Fruit fly (Drosophila melanogaster) whole organism, embryonic: ENCODE data around the gene Claspin.

Experiments used
- ATbp ChIP-seq: fragments of 200-800 bp; sonication (Bioruptor generic); optimal IDR thresholded peaks from 2 replicates; lab custom pipeline; 2017; ENCODE audit warnings: missing biosample characterization, mild to moderate bottlenecking, missing genetic modification characterization, missing genetic modification reagents
- C15 ChIP-seq: fragments of 200-800 bp; sonication (Bioruptor generic); IDR thresholded peaks from 3 replicates; pipeline ENCODE4 v1.3.6; 2022; ENCODE audit warnings: missing biosample characterization, missing genetic modification characterization
- CG11504 ChIP-seq: fragments of 200-800 bp; sonication (Bioruptor generic); optimal IDR thresholded peaks from 3 replicates; lab custom pipeline; 2019; ENCODE audit warnings: missing biosample characterization, mild to moderate bottlenecking, missing genetic modification characterization, moderate library complexity
- CG12299 ChIP-seq: fragments of 200-800 bp; sonication (Bioruptor generic); optimal IDR thresholded peaks from 2 replicates; lab custom pipeline; 2018; ENCODE audit warnings: missing biosample characterization, mild to moderate bottlenecking, missing genetic modification characterization
- CG13424 ChIP-seq: fragments of 200-800 bp; sonication (Bioruptor generic); optimal IDR thresholded peaks from 2 replicates; lab custom pipeline; 2019; ENCODE audit warnings: missing biosample characterization, mild to moderate bottlenecking, missing genetic modification characterization, moderate library complexity
- CG13894 ChIP-seq: fragments of 200-800 bp; sonication (Bioruptor generic); optimal IDR thresholded peaks from 3 replicates; lab custom pipeline; 2018; ENCODE audit warnings: missing biosample characterization, mild to moderate bottlenecking, missing genetic modification characterization, moderate library complexity
- CG16815 ChIP-seq: fragments of 200-800 bp; sonication (Bioruptor generic); optimal IDR thresholded peaks from 3 replicates; lab custom pipeline; 2017; ENCODE audit warnings: missing biosample characterization, mild to moderate bottlenecking, missing genetic modification characterization
- CG18619 ChIP-seq: fragments of 200-800 bp; sonication (Bioruptor generic); optimal IDR thresholded peaks from 3 replicates; lab custom pipeline; 2017; ENCODE audit warnings: missing biosample characterization, mild to moderate bottlenecking, missing genetic modification characterization
- CG2875 ChIP-seq: fragments of 200-800 bp; sonication (Bioruptor generic); optimal IDR thresholded peaks from 2 replicates; lab custom pipeline; 2017; ENCODE audit warnings: missing biosample characterization, mild to moderate bottlenecking, missing genetic modification characterization, missing genetic modification reagents
- CG30403 ChIP-seq: fragments of 200-800 bp; sonication (Bioruptor generic); optimal IDR thresholded peaks from 3 replicates; lab custom pipeline; 2016; ENCODE audit warnings: missing biosample characterization, missing genetic modification characterization
- CG3065 ChIP-seq: fragments of 200-800 bp; sonication (Bioruptor generic); optimal IDR thresholded peaks from 2 replicates; lab custom pipeline; 2016; ENCODE audit warnings: missing biosample characterization, missing genetic modification characterization
- CG31365 ChIP-seq: fragments of 200-800 bp; sonication (Bioruptor generic); optimal IDR thresholded peaks from 2 replicates; lab custom pipeline; 2018; ENCODE audit warnings: missing biosample characterization, mild to moderate bottlenecking, missing genetic modification characterization
- CG32532 ChIP-seq: fragments of 200-800 bp; sonication (Bioruptor generic); IDR thresholded peaks from 2 replicates; pipeline ENCODE4 v1.3.6; 2022; ENCODE audit warnings: missing biosample characterization, missing genetic modification characterization
- CG32767 ChIP-seq: fragments of 200-800 bp; sonication (Bioruptor generic); IDR thresholded peaks from 2 replicates; pipeline ENCODE4 v1.3.6; 2022; ENCODE audit warnings: missing biosample characterization, missing genetic modification characterization
- CG43689 ChIP-seq: fragments of 200-800 bp; sonication (Bioruptor generic); IDR thresholded peaks from 2 replicates; pipeline ENCODE4 v1.3.6; 2022; ENCODE audit warnings: missing biosample characterization, missing genetic modification characterization
- CG4404 ChIP-seq: fragments of 200-800 bp; sonication (Bioruptor generic); IDR thresholded peaks from 2 replicates; pipeline ENCODE4 v1.3.6; 2022; ENCODE audit warnings: missing biosample characterization, missing genetic modification characterization
- CG5953 ChIP-seq: fragments of 200-800 bp; sonication (Bioruptor generic); IDR thresholded peaks from 2 replicates; pipeline ENCODE4 v1.3.6; 2022; ENCODE audit warnings: missing biosample characterization, missing genetic modification characterization
- CG6654 ChIP-seq: fragments of 200-800 bp; sonication (Bioruptor generic); optimal IDR thresholded peaks from 2 replicates; lab custom pipeline; 2017; ENCODE audit warnings: missing biosample characterization, mild to moderate bottlenecking, missing genetic modification characterization
- CG6813 ChIP-seq: fragments of 200-800 bp; sonication (Bioruptor generic); optimal IDR thresholded peaks from 2 replicates; lab custom pipeline; 2017; ENCODE audit warnings: missing biosample characterization, missing genetic modification characterization, mild to moderate bottlenecking, moderate library complexity, missing genetic modification reagents
- CG7357 ChIP-seq: fragments of 200-800 bp; sonication (Bioruptor generic); IDR thresholded peaks from 3 replicates; pipeline ENCODE4 v1.3.6; 2022; ENCODE audit warnings: missing biosample characterization, missing genetic modification characterization
- CG7839 ChIP-seq: fragments of 200-800 bp; sonication (Bioruptor generic); optimal IDR thresholded peaks from 3 replicates; lab custom pipeline; 2018; ENCODE audit warnings: missing biosample characterization, mild to moderate bottlenecking, missing genetic modification characterization, moderate library complexity
- CG7987 ChIP-seq: fragments of 200-800 bp; sonication (Bioruptor generic); optimal IDR thresholded peaks from 2 replicates; lab custom pipeline; 2018; ENCODE audit warnings: missing biosample characterization, mild to moderate bottlenecking, missing genetic modification characterization, moderate library complexity
- CG8388 ChIP-seq: fragments of 200-800 bp; sonication (Bioruptor generic); optimal IDR thresholded peaks from 2 replicates; lab custom pipeline; 2019; ENCODE audit warnings: missing biosample characterization, mild to moderate bottlenecking, missing genetic modification characterization, moderate library complexity
- CG8924 ChIP-seq: fragments of 200-800 bp; optimal IDR thresholded peaks from 3 replicates; lab custom pipeline; 2019; ENCODE audit warnings: missing biosample characterization, mild to moderate bottlenecking, missing genetic modification characterization, moderate library complexity
- Camta ChIP-seq: fragments of 200-800 bp; sonication (Bioruptor generic); optimal IDR thresholded peaks from 2 replicates; lab custom pipeline; 2016; ENCODE audit warnings: missing biosample characterization, missing genetic modification characterization
- Chrac-16 ChIP-seq: fragments of 200-800 bp; sonication (Bioruptor generic); optimal IDR thresholded peaks from 3 replicates; lab custom pipeline; 2016; ENCODE audit warnings: missing biosample characterization, missing genetic modification characterization
- Dll ChIP-seq: fragments of 200-800 bp; sonication (Bioruptor generic); IDR thresholded peaks from 4 replicates; pipeline ENCODE4 v1.3.6; 2022; ENCODE audit warnings: missing biosample characterization, missing genetic modification characterization; ENCODE audit not compliant: partially characterized antibody
- Elba2 ChIP-seq: fragments of 200-800 bp; sonication (Bioruptor generic); optimal IDR thresholded peaks from 3 replicates; lab custom pipeline; 2016; ENCODE audit warnings: missing biosample characterization, missing genetic modification characterization
- Ets65A ChIP-seq: fragments of 200-800 bp; sonication (Bioruptor generic); peaks from one replicate; lab custom pipeline; 2016; ENCODE audit warnings: missing biosample characterization, missing genetic modification characterization
- Ets97D ChIP-seq: fragments of 200-800 bp; sonication (Bioruptor generic); optimal IDR thresholded peaks from 3 replicates; lab custom pipeline; 2016; ENCODE audit warnings: missing biosample characterization, missing genetic modification characterization
- Hsf ChIP-seq: fragments of 200-800 bp; sonication (Bioruptor generic); optimal IDR thresholded peaks from 3 replicates; lab custom pipeline; 2016; ENCODE audit warnings: missing biosample characterization, missing genetic modification characterization
- Lhr ChIP-seq: fragments of 200-800 bp; sonication (Bioruptor generic); optimal IDR thresholded peaks from 3 replicates; lab custom pipeline; 2017; ENCODE audit warnings: mild to moderate bottlenecking, missing biosample characterization, missing genetic modification reagents, missing genetic modification characterization
- NfI ChIP-seq: fragments of 200-800 bp; sonication (Bioruptor generic); optimal IDR thresholded peaks from 3 replicates; lab custom pipeline; 2018; ENCODE audit warnings: missing biosample characterization, mild to moderate bottlenecking, missing genetic modification characterization, moderate library complexity
- Optix ChIP-seq: fragments of 200-800 bp; sonication (Bioruptor generic); IDR thresholded peaks from 3 replicates; pipeline ENCODE4 v1.3.6; 2022; ENCODE audit warnings: missing biosample characterization, missing genetic modification characterization
- Poxn ChIP-seq: fragments of 200-800 bp; sonication (Bioruptor generic); IDR thresholded peaks from 2 replicates; pipeline ENCODE4 v1.3.6; 2022; ENCODE audit warnings: missing biosample characterization, missing genetic modification characterization
- bigmax ChIP-seq: fragments of 200-800 bp; sonication (Bioruptor generic); optimal IDR thresholded peaks from 2 replicates; lab custom pipeline; 2018; ENCODE audit warnings: missing biosample characterization, mild to moderate bottlenecking, missing genetic modification characterization
- chm ChIP-seq: fragments of 200-800 bp; sonication (Bioruptor generic); IDR thresholded peaks from 2 replicates; pipeline ENCODE4 v1.3.6; 2022; ENCODE audit warnings: missing biosample characterization, missing genetic modification characterization
- chn ChIP-seq: fragments of 200-800 bp; sonication (Bioruptor generic); optimal IDR thresholded peaks from 2 replicates; lab custom pipeline; 2016; ENCODE audit warnings: missing biosample characterization, missing genetic modification characterization
- danr ChIP-seq: fragments of 200-800 bp; sonication (Bioruptor generic); IDR thresholded peaks from 2 replicates; pipeline ENCODE4 v1.3.6; 2022; ENCODE audit warnings: missing biosample characterization, missing genetic modification characterization
- dysf ChIP-seq: fragments of 200-800 bp; sonication (Bioruptor generic); IDR thresholded peaks from 3 replicates; pipeline ENCODE4 v1.3.6; 2022; ENCODE audit warnings: missing biosample characterization, missing genetic modification characterization
- her ChIP-seq: fragments of 200-800 bp; sonication (Bioruptor generic); optimal IDR thresholded peaks from 2 replicates; lab custom pipeline; 2016; ENCODE audit warnings: missing biosample characterization, missing genetic modification characterization
- kay ChIP-seq: fragments of 200-800 bp; sonication (Bioruptor generic); optimal IDR thresholded peaks from 2 replicates; lab custom pipeline; 2016; ENCODE audit warnings: missing biosample characterization, missing genetic modification characterization
- repo ChIP-seq: fragments of 200-800 bp; sonication (Bioruptor generic); optimal IDR thresholded peaks from 2 replicates; lab custom pipeline; 2016; ENCODE audit warnings: missing biosample characterization, missing genetic modification characterization
- row ChIP-seq: fragments of 200-800 bp; sonication (Bioruptor generic); IDR thresholded peaks from 3 replicates; pipeline ENCODE4 v1.3.6; 2022; ENCODE audit warnings: missing biosample characterization, missing genetic modification characterization
- run ChIP-seq: fragments of 200-800 bp; sonication (Bioruptor generic); optimal IDR thresholded peaks from 3 replicates; lab custom pipeline; 2018; ENCODE audit warnings: missing biosample characterization, mild to moderate bottlenecking, missing genetic modification characterization
- shn ChIP-seq: fragments of 200-800 bp; sonication (Bioruptor generic); optimal IDR thresholded peaks from 3 replicates; lab custom pipeline; 2016; ENCODE audit warnings: missing biosample characterization, missing genetic modification characterization
- so ChIP-seq: fragments of 200-800 bp; sonication (Bioruptor generic); IDR thresholded peaks from 3 replicates; pipeline ENCODE4 v1.3.6; 2022; ENCODE audit warnings: missing biosample characterization, missing genetic modification characterization
- ssp ChIP-seq: fragments of 200-800 bp; sonication (Bioruptor generic); IDR thresholded peaks from 2 replicates; pipeline ENCODE4 v1.3.6; 2022; ENCODE audit warnings: missing biosample characterization, missing genetic modification characterization
- sug ChIP-seq: fragments of 200-800 bp; optimal IDR thresholded peaks from 2 replicates; lab custom pipeline; 2019; ENCODE audit warnings: missing biosample characterization, mild to moderate bottlenecking, missing genetic modification characterization, moderate library complexity
- tgo ChIP-seq: fragments of 200-800 bp; sonication (Bioruptor generic); IDR thresholded peaks from 3 replicates; pipeline ENCODE4 v1.3.6; 2022; ENCODE audit warnings: missing biosample characterization, missing genetic modification characterization
- tna ChIP-seq: fragments of 200-800 bp; sonication (Bioruptor generic); IDR thresholded peaks from 2 replicates; pipeline ENCODE4 v1.3.6; 2022; ENCODE audit warnings: missing biosample characterization, missing genetic modification characterization; ENCODE audit not compliant: partially characterized antibody
- toy ChIP-seq: fragments of 200-800 bp; sonication (Bioruptor generic); IDR thresholded peaks from 2 replicates; pipeline ENCODE4 v1.3.6; 2022; ENCODE audit warnings: missing biosample characterization, missing genetic modification characterization

The Claspin gene

dm6 chr3L:4353657-4354075, 40.4 kb downstream of the Claspin start (continued):
- TF ChIP-seq Dll (no peak), CG32767 (GFP tag; lab: Robert Waterston, UW) (no peak), CG6654 (GFP tag; lab: Kevin White, UChicago) (no peak), CG13894 (tag; lab: Kevin White, UChicago) (peak; percentile 13), Lhr (GFP tag; lab: Kevin White, UChicago) (no peak), tgo (GFP tag; lab: Robert Waterston, UW) (no peak; the same call in 2 of the 3 replicates), her (GFP tag; lab: Kevin White, UChicago) (peak; percentile 45), CG7987 (GFP tag; lab: Kevin White, UChicago) (peak; percentile 60), CG13424 (tag; lab: Kevin White, UChicago) (peak; percentile 31), shn (GFP tag; lab: Kevin White, UChicago) (peak; percentile 38), danr (GFP tag; lab: Robert Waterston, UW) (no peak), CG12299 (no peak), Ets97D (GFP tag; lab: Kevin White, UChicago) (no peak), run (no peak), repo (no peak), toy (GFP tag; lab: Robert Waterston, UW) (0 out of 2 replicates have a peak, but pooled peaks have one; percentile 23), CG32532 (GFP tag; lab: Robert Waterston, UW) (peak; percentile 61), CG43689 (no peak), CG2875 (GFP tag; lab: Kevin White, UChicago) (no peak), CG18619 (GFP tag; lab: Kevin White, UChicago) (peak; percentile 25), CG7839 (tag; lab: Kevin White, UChicago) (peak; percentile 51), row (peak; percentile 51; the same call in 2 of the 3 replicates), Elba2 (GFP tag; lab: Kevin White, UChicago) (no peak), NfI (GFP tag; lab: Kevin White, UChicago) (peak; percentile 34), dysf (GFP tag; lab: Robert Waterston, UW) (peak; percentile 42; the same call in 1 of the 3 replicates), CG7357 (GFP tag; lab: Robert Waterston, UW) (0 out of 3 replicates have a peak, but pooled peaks have one; percentile 11), CG30403 (GFP tag; lab: Kevin White, UChicago) (peak; percentile 39), CG4404 (GFP tag; lab: Robert Waterston, UW) (no peak), sug (tag; lab: Kevin White, UChicago) (peak; percentile 7), ssp (GFP tag; lab: Robert Waterston, UW) (no peak), CG11504 (tag; lab: Kevin White, UChicago) (peak; percentile 57), bigmax (GFP tag; lab: Kevin White, UChicago) (no peak), Chrac-16 (GFP tag; lab: Kevin White, UChicago) (no peak), CG16815 (GFP tag; lab: Kevin White, UChicago) (no peak), so (GFP tag; lab: Robert Waterston, UW) (0 out of 3 replicates have a peak, but pooled peaks have one; percentile 31), Camta (GFP tag; lab: Kevin White, UChicago) (no peak), CG8388 (GFP tag; lab: Kevin White, UChicago) (no peak), kay (peak; percentile 28), Hsf (GFP tag; lab: Kevin White, UChicago) (no peak), ATbp (GFP tag; lab: Kevin White, UChicago) (peak; percentile 69), chm (no peak), chn (GFP tag; lab: Kevin White, UChicago) (peak; percentile 6), tna (GFP tag; lab: Robert Waterston, UW) (no peak), CG6813 (GFP tag; lab: Kevin White, UChicago) (peak; percentile 49), Poxn (no peak), CG3065 (GFP tag; lab: Kevin White, UChicago) (no peak), CG31365 (tag; lab: Kevin White, UChicago) (no peak), C15 (GFP tag; lab: Robert Waterston, UW) (no peak), CG8924 (tag; lab: Kevin White, UChicago) (peak; percentile 36), Ets65A (GFP tag; lab: Kevin White, UChicago) (peak; percentile 89), Optix (peak; percentile 43; the same call in 1 of the 3 replicates), CG5953 (GFP tag; lab: Robert Waterston, UW) (peak; percentile 29; the same call in 1 of the 2 replicates)
